Worm (Caenorhabditis elegans): ENCODE data around the gene C39H7.4.

ce11 chrIV:5582267-5582666, 32.1 kb downstream of the C39H7.4 start:
- TF ChIP-seq him-1 (tag; optimal IDR thresholded peaks at IDR 0.05) (no peak), repo-1 (tag; optimal IDR thresholded peaks at IDR 0.05) (no peak), madf-10 (tag; optimal IDR thresholded peaks at IDR 0.05) (no peak), ceh-58 (GFP tag; IDR thresholded peaks at IDR 0.05) (no peak), Y67H2A.10 (GFP tag; conservative IDR thresholded peaks at IDR 0.05) (no peak), ama-1 (optimal IDR thresholded peaks at IDR 0.05) (no peak), ama-1 (GFP tag; optimal IDR thresholded peaks at IDR 0.05) (no peak), dpff-1 (tag; optimal IDR thresholded peaks at IDR 0.05) (no peak), aptf-2 (GFP tag; conservative IDR thresholded peaks at IDR 0.05) (no peak)

Measured in whole organism, young adult.